Worm (Caenorhabditis elegans) whole organism, L2 larva: ENCODE results near the gene ufl-1.

Experiments
- C34F6.9 ChIP-seq: fragments of 150-350 bp; optimal IDR thresholded peaks from 2 replicates; lab custom pipeline; 2014; ENCODE audit warnings: missing biosample characterization, missing genetic modification characterization
- F13H6.1 ChIP-seq: sonication (generic microtip); optimal IDR thresholded peaks from 2 replicates; lab custom pipeline; 2016; ENCODE audit warnings: missing genetic modification characterization, missing compliant biosample characterization
- R02D3.7 ChIP-seq: fragments of 150-350 bp; optimal IDR thresholded peaks from 2 replicates; lab custom pipeline; 2014; ENCODE audit warnings: missing biosample characterization, missing genetic modification characterization
- Y55F3AM.14 ChIP-seq: fragments of 200-800 bp; sonication (Bioruptor generic); optimal IDR thresholded peaks from 2 replicates; lab custom pipeline; 2018; ENCODE audit warnings: mild to moderate bottlenecking, missing genetic modification characterization, missing compliant biosample characterization
- ZK546.5 ChIP-seq: sonication (generic microtip); optimal IDR thresholded peaks from 2 replicates; lab custom pipeline; 2017; ENCODE audit warnings: missing biosample characterization, missing genetic modification characterization
- alr-1 ChIP-seq: fragments of 150-350 bp; optimal IDR thresholded peaks from 2 replicates; lab custom pipeline; 2014; ENCODE audit warnings: missing biosample characterization, missing genetic modification characterization
- aly-2 ChIP-seq: fragments of 150-350 bp; optimal IDR thresholded peaks from 2 replicates; lab custom pipeline; 2014; ENCODE audit warnings: missing biosample characterization, missing genetic modification characterization
- ama-1 ChIP-seq: fragments of 150-350 bp; optimal IDR thresholded peaks from 2 replicates; lab custom pipeline; 2018; ENCODE audit warnings: inconsistent platforms
- blmp-1 ChIP-seq: sonication (generic microtip); optimal IDR thresholded peaks from 2 replicates; lab custom pipeline; 2017; ENCODE audit warnings: missing genetic modification characterization, mild to moderate bottlenecking, missing compliant biosample characterization, antibody characterized with exemption, moderate library complexity; ENCODE audit not compliant: insufficient read depth
- ceh-16 ChIP-seq: fragments of 150-350 bp; optimal IDR thresholded peaks from 2 replicates; lab custom pipeline; 2014; ENCODE audit warnings: missing biosample characterization, missing genetic modification characterization
- ceh-82 ChIP-seq: fragments of 150-350 bp; optimal IDR thresholded peaks from 2 replicates; lab custom pipeline; 2014; ENCODE audit warnings: missing biosample characterization, missing genetic modification characterization
- crh-2 ChIP-seq: sonication (generic microtip); optimal IDR thresholded peaks from 2 replicates; lab custom pipeline; 2017; ENCODE audit warnings: missing biosample characterization, missing genetic modification characterization
- dmd-4 ChIP-seq: sonication (generic microtip); optimal IDR thresholded peaks from 2 replicates; lab custom pipeline; 2017; ENCODE audit warnings: missing biosample characterization, missing genetic modification characterization
- egl-27 ChIP-seq: sonication (generic microtip); optimal IDR thresholded peaks from 3 replicates; lab custom pipeline; 2017; ENCODE audit warnings: missing biosample characterization, missing genetic modification reagents, missing genetic modification characterization
- elt-1 ChIP-seq: fragments of 150-350 bp; optimal IDR thresholded peaks from 2 replicates; lab custom pipeline; 2014; ENCODE audit warnings: missing biosample characterization, missing genetic modification characterization
- elt-3 ChIP-seq: sonication (generic microtip); optimal IDR thresholded peaks from 2 replicates; lab custom pipeline; 2017; ENCODE audit warnings: missing biosample characterization, missing genetic modification characterization
- fos-1 ChIP-seq: fragments of 150-350 bp; optimal IDR thresholded peaks from 2 replicates; lab custom pipeline; 2014; ENCODE audit warnings: missing biosample characterization, missing genetic modification characterization
- gmeb-1 ChIP-seq: fragments of 150-350 bp; optimal IDR thresholded peaks from 2 replicates; lab custom pipeline; 2014; ENCODE audit warnings: missing biosample characterization, missing genetic modification characterization
- lin-11 ChIP-seq: fragments of 150-350 bp; sonication (generic microtip); optimal IDR thresholded peaks from 2 replicates; lab custom pipeline; 2014; ENCODE audit warnings: missing biosample characterization, missing genetic modification characterization, inconsistent platforms, mixed read lengths
- lin-13 ChIP-seq: fragments of 150-350 bp; optimal IDR thresholded peaks from 2 replicates; lab custom pipeline; 2014; ENCODE audit warnings: missing biosample characterization, missing genetic modification reagents, missing genetic modification characterization
- lin-39 ChIP-seq: fragments of 150-350 bp; optimal IDR thresholded peaks from 2 replicates; lab custom pipeline; 2014; ENCODE audit warnings: missing biosample characterization, missing genetic modification reagents, missing genetic modification characterization
- lsy-2 ChIP-seq, 2 experiments: fragments of 150-350 bp in 1 of 2; sonication (generic microtip) in 1 of 2; optimal IDR thresholded peaks; 2 replicates each; lab custom pipeline; 2014 to 2017; ENCODE audit warnings: missing biosample characterization in 2 of 2, missing genetic modification characterization in 2 of 2
- mab-5 ChIP-seq: fragments of 150-350 bp; optimal IDR thresholded peaks from 2 replicates; lab custom pipeline; 2014; ENCODE audit warnings: missing biosample characterization, missing genetic modification characterization
- mbf-1 ChIP-seq: sonication (generic microtip); optimal IDR thresholded peaks from 2 replicates; lab custom pipeline; 2017; ENCODE audit warnings: missing biosample characterization, missing genetic modification characterization
- mdl-1 ChIP-seq, 2 experiments: fragments of 150-350 bp in 1 of 2; sonication (generic microtip) in 1 of 2; optimal IDR thresholded peaks; 2 replicates each; lab custom pipeline; 2017; ENCODE audit warnings: missing biosample characterization in 2 of 2, missing genetic modification characterization in 2 of 2
- nhr-10 ChIP-seq: sonication (generic microtip); optimal IDR thresholded peaks from 2 replicates; lab custom pipeline; 2017; ENCODE audit warnings: missing biosample characterization, missing genetic modification characterization
- nhr-11 ChIP-seq: fragments of 150-350 bp; optimal IDR thresholded peaks from 2 replicates; lab custom pipeline; 2014; ENCODE audit warnings: missing biosample characterization, missing genetic modification characterization
- nhr-12 ChIP-seq: fragments of 150-350 bp; optimal IDR thresholded peaks from 2 replicates; lab custom pipeline; 2014; ENCODE audit warnings: missing biosample characterization, missing genetic modification characterization
- nhr-129 ChIP-seq: fragments of 150-350 bp; optimal IDR thresholded peaks from 2 replicates; lab custom pipeline; 2014; ENCODE audit warnings: missing biosample characterization, missing genetic modification characterization
- nhr-21 ChIP-seq: fragments of 150-350 bp; optimal IDR thresholded peaks from 2 replicates; lab custom pipeline; 2014; ENCODE audit warnings: missing biosample characterization, missing genetic modification characterization
- nhr-23 ChIP-seq: fragments of 150-350 bp; optimal IDR thresholded peaks from 2 replicates; lab custom pipeline; 2014; ENCODE audit warnings: missing biosample characterization, missing genetic modification reagents, missing genetic modification characterization
- nhr-237 ChIP-seq: fragments of 150-350 bp; optimal IDR thresholded peaks from 2 replicates; lab custom pipeline; 2014; ENCODE audit warnings: missing biosample characterization, missing genetic modification characterization
- nhr-25 ChIP-seq: fragments of 150-350 bp; sonication (generic microtip); optimal IDR thresholded peaks from 3 replicates; lab custom pipeline; 2014; ENCODE audit warnings: missing biosample characterization, missing genetic modification characterization
- nhr-6 ChIP-seq: fragments of 150-350 bp; optimal IDR thresholded peaks from 2 replicates; lab custom pipeline; 2014; ENCODE audit warnings: missing biosample characterization, missing genetic modification characterization
- nhr-77 ChIP-seq: fragments of 150-350 bp; optimal IDR thresholded peaks from 2 replicates; lab custom pipeline; 2014; ENCODE audit warnings: missing biosample characterization, missing genetic modification characterization
- peb-1 ChIP-seq: fragments of 150-350 bp; optimal IDR thresholded peaks from 2 replicates; lab custom pipeline; 2014; ENCODE audit warnings: missing biosample characterization, missing genetic modification characterization
- sem-4 ChIP-seq: fragments of 150-350 bp; optimal IDR thresholded peaks from 2 replicates; lab custom pipeline; 2014; ENCODE audit warnings: missing biosample characterization, missing genetic modification reagents, missing genetic modification characterization
- skn-1 ChIP-seq: sonication (generic microtip); optimal IDR thresholded peaks from 2 replicates; lab custom pipeline; 2017; ENCODE audit warnings: missing biosample characterization, missing genetic modification characterization
- sma-3 ChIP-seq: sonication (generic microtip); optimal IDR thresholded peaks from 2 replicates; lab custom pipeline; 2016; ENCODE audit warnings: missing genetic modification reagents, missing genetic modification characterization, missing compliant biosample characterization
- sma-9 ChIP-seq, 2 experiments: fragments of 150-350 bp in 1 of 2; sonication (generic microtip) in 1 of 2; optimal IDR thresholded peaks; 2 replicates each; lab custom pipeline; 2014 to 2016; ENCODE audit warnings: missing genetic modification characterization in 2 of 2, mild to moderate bottlenecking in 1 of 2, missing biosample characterization in 1 of 2, missing compliant biosample characterization in 1 of 2, missing genetic modification reagents in 1 of 2, moderate library complexity in 1 of 2
- snpc-4 ChIP-seq: fragments of 150-350 bp; optimal IDR thresholded peaks from 2 replicates; lab custom pipeline; 2014; ENCODE audit warnings: missing biosample characterization, missing genetic modification characterization
- unc-39 ChIP-seq: fragments of 150-350 bp; optimal IDR thresholded peaks from 2 replicates; lab custom pipeline; 2014; ENCODE audit warnings: missing biosample characterization, missing genetic modification characterization
- unc-55 ChIP-seq: fragments of 150-350 bp; sonication (generic microtip); optimal IDR thresholded peaks from 3 replicates; lab custom pipeline; 2014; ENCODE audit warnings: missing biosample characterization, missing genetic modification reagents, missing genetic modification characterization
- unc-62 ChIP-seq: fragments of 150-350 bp; optimal IDR thresholded peaks from 2 replicates; lab custom pipeline; 2014; ENCODE audit warnings: missing biosample characterization, missing genetic modification reagents, missing genetic modification characterization
- zag-1 ChIP-seq: fragments of 150-350 bp; optimal IDR thresholded peaks from 2 replicates; lab custom pipeline; 2014; ENCODE audit warnings: missing biosample characterization, missing genetic modification characterization
- ztf-1 ChIP-seq: fragments of 200-800 bp; sonication (Bioruptor generic); conservative IDR thresholded peaks from 2 replicates; pipeline ENCODE4 v1.3.6; 2022; ENCODE audit warnings: missing genetic modification characterization, missing compliant biosample characterization
- ztf-11 ChIP-seq: sonication (generic microtip); optimal IDR thresholded peaks from 2 replicates; lab custom pipeline; 2017; ENCODE audit warnings: missing biosample characterization, missing genetic modification characterization
- ztf-4 ChIP-seq: fragments of 150-350 bp; optimal IDR thresholded peaks from 2 replicates; lab custom pipeline; 2014; ENCODE audit warnings: missing biosample characterization, missing genetic modification characterization

The ufl-1 gene

ce11 chrIV:7043430-7043829, 6.8 kb upstream of the ufl-1 start:
- TF ChIP-seq nhr-6: no peak
- no peak for TF ChIP-seq nhr-237 (tag; lab: Kevin White, UChicago)
- TF ChIP-seq blmp-1 (tag; lab: Kevin White, UChicago): no peak
- TF ChIP-seq skn-1 (tag; lab: Kevin White, UChicago): no peak
- TF ChIP-seq sma-9 (GFP tag; optimal IDR thresholded peaks at IDR 0.05; lab: Kevin White, UChicago): no peak
- no peak for TF ChIP-seq sma-9 (tag; optimal IDR thresholded peaks at IDR 0.05; lab: Kevin White, UChicago)
- no peak for TF ChIP-seq mab-5 (tag; lab: Kevin White, UChicago)
- TF ChIP-seq egl-27: no peak
- no peak for TF ChIP-seq sem-4
- TF ChIP-seq F13H6.1 (tag; lab: Kevin White, UChicago): no peak
- TF ChIP-seq, all 48 proteins: peak for 0

ce11 chrIV:7039476-7040261, 3.0 kb upstream of the ufl-1 start, which contains the start of the genes cogc-2 and klp-18:
cogc-2 (minus strand) TSS chrIV:7039580.
klp-18 (plus strand) TSS chrIV:7040211.
- TF ChIP-seq ZK546.5 (tag; lab: Kevin White, UChicago) (no peak), unc-62 (GFP tag; lab: Kevin White, UChicago) (no peak), nhr-6 (peak; percentile 29), nhr-12 (tag; lab: Kevin White, UChicago) (no peak), peb-1 (tag; lab: Kevin White, UChicago) (no peak), C34F6.9 (tag; lab: Kevin White, UChicago) (peak; percentile 88), unc-55 (GFP tag; lab: Kevin White, UChicago) (peak; percentile 97), mdl-1 (tag; optimal IDR thresholded peaks at IDR 0.05; lab: Kevin White, UChicago) (no peak), nhr-10 (tag; lab: Kevin White, UChicago) (no peak), lin-39 (tag; lab: Kevin White, UChicago) (no peak), unc-39 (tag; lab: Kevin White, UChicago) (no peak), crh-2 (tag; lab: Kevin White, UChicago) (peak; percentile 88), mbf-1 (no peak), nhr-25 (tag; lab: Kevin White, UChicago) (peak; percentile 78), alr-1 (tag; lab: Kevin White, UChicago) (no peak), nhr-11 (no peak), elt-1 (no peak), nhr-237 (tag; lab: Kevin White, UChicago) (no peak), nhr-77 (tag; lab: Kevin White, UChicago) (no peak), skn-1 (tag; lab: Kevin White, UChicago) (peak; percentile 31), blmp-1 (tag; lab: Kevin White, UChicago) (peak; percentile 45), fos-1 (tag; lab: Kevin White, UChicago) (peak; percentile 62), lin-13 (GFP tag; lab: Kevin White, UChicago) (peak; percentile 82), dmd-4 (tag; lab: Kevin White, UChicago) (no peak), ztf-1 (GFP tag; lab: Robert Waterston, UW) (no peak), lin-11 (peak; percentile 90), aly-2 (tag; lab: Kevin White, UChicago) (no peak), sma-9 (GFP tag; optimal IDR thresholded peaks at IDR 0.05; lab: Kevin White, UChicago) (peak; percentile 80), sma-9 (tag; optimal IDR thresholded peaks at IDR 0.05; lab: Kevin White, UChicago) (no peak), nhr-21 (tag; lab: Kevin White, UChicago) (peak; percentile 72), Y55F3AM.14 (GFP tag; lab: Kevin White, UChicago) (no peak), ztf-4 (tag; lab: Kevin White, UChicago) (no peak), nhr-23 (no peak), ceh-16 (tag; lab: Kevin White, UChicago) (peak; percentile 43), mab-5 (tag; lab: Kevin White, UChicago) (peak; percentile 68), egl-27 (peak; percentile 48), ceh-82 (tag; lab: Kevin White, UChicago) (no peak), elt-3 (tag; lab: Kevin White, UChicago) (no peak), gmeb-1 (tag; lab: Kevin White, UChicago) (peak; percentile 96), zag-1 (tag; lab: Kevin White, UChicago) (peak; percentile 23), sem-4 (peak; percentile 76), ztf-11 (tag; lab: Kevin White, UChicago) (no peak), R02D3.7 (tag; lab: Kevin White, UChicago) (peak; percentile 18), lsy-2 (tag; optimal IDR thresholded peaks at IDR 0.05; lab: Kevin White, UChicago) (peak; percentile 70 to 91), nhr-129 (tag; lab: Kevin White, UChicago) (peak; percentile 85), snpc-4 (peak; percentile 61), ama-1 (lab: Kevin White, UChicago) (peak; percentile 35), sma-3 (GFP tag; lab: Kevin White, UChicago) (peak; percentile 86), F13H6.1 (tag; lab: Kevin White, UChicago) (peak; percentile 83)
- TF ChIP-seq, all 48 proteins: peak for 25
